Fruit fly (Drosophila melanogaster) whole organism, prepupa: ENCODE measurements around the gene Sp1.

Experiments
- Blimp-1 ChIP-seq: fragments of 200-800 bp; sonication (Bioruptor generic); optimal IDR thresholded peaks from 3 replicates; lab custom pipeline; 2017; ENCODE audit warnings: missing biosample characterization, missing genetic modification characterization, mild to moderate bottlenecking, moderate library complexity, missing genetic modification reagents
- CG10631 ChIP-seq: fragments of 200-800 bp; sonication (Bioruptor generic); optimal IDR thresholded peaks from 2 replicates; lab custom pipeline; 2016; ENCODE audit warnings: missing biosample characterization, missing genetic modification characterization
- CG10669 ChIP-seq: fragments of 200-800 bp; sonication (Bioruptor generic); optimal IDR thresholded peaks from 3 replicates; lab custom pipeline; 2018; ENCODE audit warnings: missing biosample characterization, mild to moderate bottlenecking, missing genetic modification characterization, moderate library complexity
- CG11294 ChIP-seq: fragments of 200-800 bp; sonication (Bioruptor generic); IDR thresholded peaks from 2 replicates; pipeline ENCODE4 v1.3.6; 2022; ENCODE audit warnings: missing biosample characterization, missing genetic modification characterization
- CG11762 ChIP-seq: fragments of 200-800 bp; sonication (Bioruptor generic); optimal IDR thresholded peaks from 3 replicates; lab custom pipeline; 2016; ENCODE audit warnings: missing biosample characterization, missing genetic modification characterization; ENCODE audit not compliant: insufficient read depth
- CG11902 ChIP-seq: fragments of 200-800 bp; sonication (Bioruptor generic); optimal IDR thresholded peaks from 3 replicates; lab custom pipeline; 2016; ENCODE audit warnings: missing biosample characterization, missing genetic modification characterization
- CG15336 ChIP-seq: fragments of 200-800 bp; sonication (Bioruptor generic); IDR thresholded peaks from 2 replicates; pipeline ENCODE4 v1.3.6; 2022; ENCODE audit warnings: missing biosample characterization, missing genetic modification characterization
- CG1621 ChIP-seq: fragments of 200-800 bp; sonication (Bioruptor generic); optimal IDR thresholded peaks from 3 replicates; lab custom pipeline; 2018; ENCODE audit warnings: missing biosample characterization, mild to moderate bottlenecking, missing genetic modification characterization
- CG3032 ChIP-seq: fragments of 200-800 bp; optimal IDR thresholded peaks from 2 replicates; lab custom pipeline; 2019; ENCODE audit warnings: missing biosample characterization, mild to moderate bottlenecking, missing genetic modification characterization, moderate library complexity
- CG31627 ChIP-seq: fragments of 200-800 bp; sonication (Bioruptor generic); optimal IDR thresholded peaks from 3 replicates; lab custom pipeline; 2016; ENCODE audit warnings: missing biosample characterization, missing genetic modification characterization
- CG32006 ChIP-seq: fragments of 200-800 bp; sonication (Bioruptor generic); optimal IDR thresholded peaks from 3 replicates; lab custom pipeline; 2017; ENCODE audit warnings: missing biosample characterization, mild to moderate bottlenecking, missing genetic modification characterization
- CG34406 ChIP-seq: fragments of 200-800 bp; sonication (Bioruptor generic); optimal IDR thresholded peaks from 3 replicates; lab custom pipeline; 2016; ENCODE audit warnings: missing biosample characterization, missing genetic modification characterization
- CG3919 ChIP-seq: fragments of 200-800 bp; sonication (Bioruptor generic); optimal IDR thresholded peaks from 3 replicates; lab custom pipeline; 2016; ENCODE audit warnings: missing biosample characterization, missing genetic modification characterization
- CG4318 ChIP-seq: fragments of 200-800 bp; sonication (Bioruptor generic); optimal IDR thresholded peaks from 3 replicates; lab custom pipeline; 2017; ENCODE audit warnings: missing biosample characterization, mild to moderate bottlenecking, missing genetic modification characterization
- CG6163 ChIP-seq: fragments of 200-800 bp; sonication (Bioruptor generic); IDR thresholded peaks from 3 replicates; pipeline ENCODE4 v1.3.6; 2022; ENCODE audit warnings: missing biosample characterization, missing genetic modification characterization
- CG6276 ChIP-seq: fragments of 200-800 bp; sonication (Bioruptor generic); optimal IDR thresholded peaks from 2 replicates; lab custom pipeline; 2017; ENCODE audit warnings: missing biosample characterization, mild to moderate bottlenecking, missing genetic modification characterization
- CG6854 ChIP-seq: fragments of 200-800 bp; sonication (Bioruptor generic); optimal IDR thresholded peaks from 2 replicates; lab custom pipeline; 2017; ENCODE audit warnings: missing biosample characterization, mild to moderate bottlenecking, missing genetic modification characterization
- CG7368 ChIP-seq: fragments of 200-800 bp; sonication (Bioruptor generic); optimal IDR thresholded peaks from 3 replicates; lab custom pipeline; 2016; ENCODE audit warnings: missing biosample characterization, missing genetic modification characterization
- CG8119 ChIP-seq: fragments of 200-800 bp; sonication (Bioruptor generic); IDR thresholded peaks from 3 replicates; pipeline ENCODE4 v1.3.6; 2022; ENCODE audit warnings: missing biosample characterization, missing genetic modification characterization
- CG8319 ChIP-seq: fragments of 200-800 bp; sonication (Bioruptor generic); optimal IDR thresholded peaks from 3 replicates; lab custom pipeline; 2016; ENCODE audit warnings: missing biosample characterization, missing genetic modification characterization
- CG8632 ChIP-seq: fragments of 200-800 bp; sonication (Bioruptor generic); optimal IDR thresholded peaks from 3 replicates; lab custom pipeline; 2016; ENCODE audit warnings: missing biosample characterization, missing genetic modification characterization
- CG9139 ChIP-seq: fragments of 200-800 bp; sonication (Bioruptor generic); optimal IDR thresholded peaks from 3 replicates; lab custom pipeline; 2017; ENCODE audit warnings: missing biosample characterization, mild to moderate bottlenecking, missing genetic modification characterization
- Eip75B ChIP-seq: fragments of 200-800 bp; sonication (Bioruptor generic); optimal IDR thresholded peaks from 3 replicates; lab custom pipeline; 2016; ENCODE audit warnings: missing biosample characterization, missing genetic modification characterization
- Eip78C ChIP-seq: fragments of 200-800 bp; sonication (Bioruptor generic); peaks from one replicate; lab custom pipeline; 2016; ENCODE audit warnings: missing biosample characterization, missing genetic modification characterization
- Eip93F ChIP-seq: fragments of 200-800 bp; sonication (Bioruptor generic); optimal IDR thresholded peaks from 2 replicates; lab custom pipeline; 2016; ENCODE audit warnings: missing biosample characterization, mild to moderate bottlenecking, missing genetic modification characterization
- Ets21C ChIP-seq: fragments of 200-800 bp; sonication (Bioruptor generic); optimal IDR thresholded peaks from 3 replicates; lab custom pipeline; 2016; ENCODE audit warnings: missing biosample characterization, missing genetic modification characterization
- Ets96B ChIP-seq: fragments of 200-800 bp; optimal IDR thresholded peaks from 2 replicates; lab custom pipeline; 2019; ENCODE audit warnings: missing biosample characterization, mild to moderate bottlenecking, missing genetic modification characterization, moderate library complexity
- Gug ChIP-seq: fragments of 200-800 bp; sonication (Bioruptor generic); IDR thresholded peaks from 2 replicates; pipeline ENCODE4 v1.3.6; 2022; ENCODE audit warnings: missing biosample characterization, missing genetic modification characterization
- Hr38 ChIP-seq: sonication (Bioruptor generic); optimal IDR thresholded peaks from 2 replicates; lab custom pipeline; 2016; ENCODE audit warnings: missing biosample characterization, missing genetic modification characterization
- Hr39 ChIP-seq: fragments of 200-800 bp; sonication (Bioruptor generic); optimal IDR thresholded peaks from 2 replicates; lab custom pipeline; 2016; ENCODE audit warnings: missing biosample characterization, missing genetic modification characterization
- Lpt ChIP-seq: fragments of 200-800 bp; sonication (Bioruptor generic); optimal IDR thresholded peaks from 3 replicates; lab custom pipeline; 2016; ENCODE audit warnings: missing biosample characterization, missing genetic modification characterization
- Met ChIP-seq: fragments of 200-800 bp; sonication (Bioruptor generic); optimal IDR thresholded peaks from 3 replicates; lab custom pipeline; 2016; ENCODE audit warnings: missing biosample characterization, missing genetic modification characterization
- OdsH ChIP-seq: fragments of 200-800 bp; sonication (Bioruptor generic); optimal IDR thresholded peaks from 3 replicates; lab custom pipeline; 2016; ENCODE audit warnings: missing biosample characterization, missing genetic modification characterization
- Smox ChIP-seq: fragments of 200-800 bp; sonication (Bioruptor generic); optimal IDR thresholded peaks from 3 replicates; lab custom pipeline; 2016; ENCODE audit warnings: missing biosample characterization, missing genetic modification characterization
- Sox102F ChIP-seq: fragments of 200-800 bp; sonication (Bioruptor generic); optimal IDR thresholded peaks from 2 replicates; lab custom pipeline; 2016; ENCODE audit warnings: missing biosample characterization, mild to moderate bottlenecking, missing genetic modification characterization
- Sox14 ChIP-seq: fragments of 200-800 bp; sonication (Bioruptor generic); optimal IDR thresholded peaks from 3 replicates; lab custom pipeline; 2016; ENCODE audit warnings: missing biosample characterization, missing genetic modification characterization
- acj6 ChIP-seq: fragments of 200-800 bp; sonication (Bioruptor generic); optimal IDR thresholded peaks from 3 replicates; lab custom pipeline; 2016; ENCODE audit warnings: missing biosample characterization, missing genetic modification characterization
- cyc ChIP-seq: fragments of 200-800 bp; sonication (Bioruptor generic); optimal IDR thresholded peaks from 3 replicates; lab custom pipeline; 2016; ENCODE audit warnings: missing biosample characterization, missing genetic modification characterization
- dac ChIP-seq: fragments of 200-800 bp; sonication (Bioruptor generic); optimal IDR thresholded peaks from 2 replicates; lab custom pipeline; 2017; ENCODE audit warnings: missing biosample characterization, mild to moderate bottlenecking, missing genetic modification characterization
- dsx ChIP-seq: fragments of 200-800 bp; optimal IDR thresholded peaks from 3 replicates; lab custom pipeline; 2019; ENCODE audit warnings: missing biosample characterization, mild to moderate bottlenecking, missing genetic modification characterization, moderate library complexity; ENCODE audit not compliant: poor library complexity, severe bottlenecking
- eg ChIP-seq: fragments of 200-800 bp; sonication (Bioruptor generic); IDR thresholded peaks from 3 replicates; pipeline ENCODE4 v1.3.6; 2022; ENCODE audit warnings: missing biosample characterization, missing genetic modification characterization
- esn ChIP-seq: fragments of 200-800 bp; sonication (Bioruptor generic); optimal IDR thresholded peaks from 2 replicates; lab custom pipeline; 2016; ENCODE audit warnings: missing biosample characterization, mild to moderate bottlenecking, missing genetic modification characterization, moderate library complexity
- fd59A ChIP-seq: fragments of 200-800 bp; sonication (Bioruptor generic); optimal IDR thresholded peaks from 2 replicates; lab custom pipeline; 2017; ENCODE audit warnings: missing biosample characterization, mild to moderate bottlenecking, missing genetic modification characterization, missing genetic modification reagents
- fd85E ChIP-seq: fragments of 200-800 bp; sonication (Bioruptor generic); optimal IDR thresholded peaks from 3 replicates; lab custom pipeline; 2016; ENCODE audit warnings: missing biosample characterization, missing genetic modification characterization
- fkh ChIP-seq: fragments of 200-800 bp; sonication (Bioruptor generic); optimal IDR thresholded peaks from 3 replicates; lab custom pipeline; 2017; ENCODE audit warnings: missing biosample characterization, mild to moderate bottlenecking, missing genetic modification characterization, moderate library complexity
- net ChIP-seq: fragments of 200-800 bp; sonication (Bioruptor generic); optimal IDR thresholded peaks from 3 replicates; lab custom pipeline; 2016; ENCODE audit warnings: missing biosample characterization, missing genetic modification characterization
- pdm3 ChIP-seq: fragments of 200-800 bp; sonication (Bioruptor generic); optimal IDR thresholded peaks from 3 replicates; lab custom pipeline; 2016; ENCODE audit warnings: missing biosample characterization, missing genetic modification characterization
- salr ChIP-seq, 2 experiments: fragments of 200-800 bp; sonication (Bioruptor generic); optimal IDR thresholded peaks; 3 replicates each; lab custom pipeline; 2016 to 2018; ENCODE audit warnings: missing biosample characterization in 2 of 2, missing genetic modification characterization in 2 of 2, mild to moderate bottlenecking in 1 of 2
- ss ChIP-seq, 2 experiments: fragments of 200-800 bp; sonication (Bioruptor generic); optimal IDR thresholded peaks; 2 replicates in 1 of 2; 3 replicates in 1 of 2; lab custom pipeline; 2017 to 2018; ENCODE audit warnings: mild to moderate bottlenecking in 2 of 2, missing biosample characterization in 2 of 2, missing genetic modification characterization in 2 of 2, moderate library complexity in 1 of 2
- svp ChIP-seq: fragments of 200-800 bp; sonication (Bioruptor generic); peaks from one replicate; lab custom pipeline; 2016; ENCODE audit warnings: missing biosample characterization, missing genetic modification characterization
- topi ChIP-seq: fragments of 200-800 bp; sonication (Bioruptor generic); optimal IDR thresholded peaks from 3 replicates; lab custom pipeline; 2016; ENCODE audit warnings: missing biosample characterization, missing genetic modification characterization
- vri ChIP-seq: fragments of 200-800 bp; sonication (Bioruptor generic); optimal IDR thresholded peaks from 3 replicates; lab custom pipeline; 2016; ENCODE audit warnings: missing biosample characterization, mild to moderate bottlenecking, missing genetic modification characterization

Gene Sp1

DNA sequence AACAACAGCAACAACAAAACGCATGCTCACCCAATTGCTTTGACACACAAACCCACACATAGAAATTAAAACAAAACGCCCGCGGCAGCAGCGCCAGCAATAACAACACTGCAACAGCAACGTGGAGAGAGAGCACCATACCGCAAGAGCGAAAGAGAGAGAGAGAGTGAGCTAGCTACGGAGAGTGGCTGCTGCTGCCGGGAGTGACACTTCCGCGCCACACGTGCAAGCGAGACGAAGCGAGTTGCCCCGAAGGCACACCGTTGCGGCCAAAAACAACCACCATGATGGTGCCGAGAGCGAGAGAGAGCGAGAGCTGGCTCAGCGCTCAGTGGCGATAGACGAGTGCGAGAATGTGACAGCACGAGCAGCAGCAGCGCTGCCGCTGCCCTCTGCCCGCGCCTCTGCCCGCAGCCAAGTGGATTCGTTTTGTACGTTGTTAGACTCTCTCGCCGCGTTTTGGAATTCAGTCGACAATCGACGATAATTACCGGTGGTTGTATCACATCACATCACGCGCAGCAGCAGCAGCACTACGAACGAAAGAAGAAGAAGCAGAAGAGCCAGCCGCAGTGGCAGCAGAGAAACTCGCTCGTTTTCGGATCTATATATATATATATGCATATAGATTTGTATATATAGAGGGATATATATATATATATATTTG, 35.6 kb upstream of the Sp1 start, which contains the start of gene btd:
Gene btd, plus strand, starts transcription at position 467 of the 667 bp plus-strand sequence.
- TF ChIP-seq CG32006 (GFP tag; lab: Kevin White, UChicago) (peak; percentile 53), Eip93F (GFP tag; lab: Kevin White, UChicago) (no peak), Lpt (GFP tag; lab: Kevin White, UChicago) (no peak), dsx (GFP tag; lab: Kevin White, UChicago) (no peak), CG34406 (GFP tag; lab: Kevin White, UChicago) (peak; percentile 14), CG1621 (peak; percentile 46), acj6 (GFP tag; lab: Kevin White, UChicago) (no peak), dac (GFP tag; lab: Kevin White, UChicago) (peak; percentile 25), Met (GFP tag; lab: Kevin White, UChicago) (no peak), CG6276 (GFP tag; lab: Kevin White, UChicago) (no peak), Eip78C (GFP tag; lab: Kevin White, UChicago) (peak; percentile 25), CG7368 (GFP tag; lab: Kevin White, UChicago) (no peak), cyc (GFP tag; lab: Kevin White, UChicago) (no peak), CG9139 (GFP tag; lab: Kevin White, UChicago) (no peak), CG10669 (no peak), CG4318 (GFP tag; lab: Kevin White, UChicago) (no peak), Gug (GFP tag; lab: Robert Waterston, UW) (peak; percentile 53), Ets96B (tag; lab: Kevin White, UChicago) (peak; percentile 19), salr (GFP tag; optimal IDR thresholded peaks at IDR 0.05; lab: Kevin White, UChicago) (peak in 1 of 2 experiments; percentile 41), Sox102F (GFP tag; lab: Kevin White, UChicago) (no peak), CG31627 (GFP tag; lab: Kevin White, UChicago) (no peak), CG6854 (GFP tag; lab: Kevin White, UChicago) (no peak), Eip75B (peak; percentile 7), Hr39 (GFP tag; lab: Kevin White, UChicago) (no peak), OdsH (GFP tag; lab: Kevin White, UChicago) (no peak), topi (GFP tag; lab: Kevin White, UChicago) (no peak), CG11762 (no peak), Smox (no peak), CG8119 (GFP tag; lab: Robert Waterston, UW) (peak; percentile 71), CG6163 (peak; percentile 76), esn (GFP tag; lab: Kevin White, UChicago) (no peak), svp (GFP tag; lab: Kevin White, UChicago) (no peak), CG3032 (tag; lab: Kevin White, UChicago) (peak; percentile 12), CG15336 (GFP tag; lab: Robert Waterston, UW) (peak; percentile 24; the same call in 1 of the 2 replicates), CG8632 (GFP tag; lab: Kevin White, UChicago) (no peak), fd59A (peak; percentile 29), CG8319 (no peak), CG11294 (no peak), Ets21C (no peak), ss (GFP tag; optimal IDR thresholded peaks at IDR 0.05; lab: Kevin White, UChicago) (peak; percentile 52 to 53), eg (GFP tag; lab: Robert Waterston, UW) (peak; percentile 71), Hr38 (GFP tag; lab: Kevin White, UChicago) (no peak), pdm3 (GFP tag; lab: Kevin White, UChicago) (no peak), fkh (GFP tag; lab: Kevin White, UChicago) (no peak), fd85E (GFP tag; lab: Kevin White, UChicago) (no peak), CG3919 (GFP tag; lab: Kevin White, UChicago) (peak; percentile 29), CG11902 (no peak), Sox14 (GFP tag; lab: Kevin White, UChicago) (peak; percentile 27), net (GFP tag; lab: Kevin White, UChicago) (peak; percentile 7), Blimp-1 (no peak), vri (no peak), CG10631 (GFP tag; lab: Kevin White, UChicago) (no peak)
